Fruit fly (Drosophila melanogaster) whole organism, wandering third instar larva: ENCODE results near the gene Trm7-32.

Experiments used
- Abd-B ChIP-seq: fragments of >200 bp; optimal IDR thresholded peaks from 2 replicates; lab custom pipeline; 2017; ENCODE audit warnings: missing biosample characterization, missing genetic modification characterization
- CG32264 ChIP-seq: fragments of 200-800 bp; sonication (Bioruptor generic); optimal IDR thresholded peaks from 2 replicates; lab custom pipeline; 2016; ENCODE audit warnings: missing biosample characterization, missing genetic modification characterization
- CG9705 ChIP-seq: fragments of 200-800 bp; sonication (Bioruptor generic); optimal IDR thresholded peaks from 2 replicates; lab custom pipeline; 2018; ENCODE audit warnings: missing biosample characterization, mild to moderate bottlenecking, missing genetic modification characterization
- CrebA ChIP-seq: fragments of 200-800 bp; sonication (Bioruptor generic); optimal IDR thresholded peaks from 2 replicates; lab custom pipeline; 2016; ENCODE audit warnings: missing biosample characterization, mild to moderate bottlenecking, missing genetic modification characterization, borderline replicate concordance
- Dfd ChIP-seq: fragments of >200 bp; optimal IDR thresholded peaks from 2 replicates; lab custom pipeline; 2017; ENCODE audit warnings: missing biosample characterization, missing genetic modification characterization
- Dif ChIP-seq: fragments of 200-275, 200-300 bp; sonication (Bioruptor generic); optimal IDR thresholded peaks from 2 replicates; lab custom pipeline; 2018; ENCODE audit warnings: missing biosample characterization, missing genetic modification characterization; ENCODE audit not compliant: partially characterized antibody
- GATAd ChIP-seq: sonication (Bioruptor generic); optimal IDR thresholded peaks from 2 replicates; lab custom pipeline; 2016; ENCODE audit warnings: missing biosample characterization, missing genetic modification characterization
- HLH106 ChIP-seq: fragments of 200-800 bp; optimal IDR thresholded peaks from 3 replicates; lab custom pipeline; 2019; ENCODE audit warnings: missing biosample characterization, mild to moderate bottlenecking, missing genetic modification characterization, moderate library complexity
- Hnf4 ChIP-seq: fragments of 200-800 bp; sonication (Bioruptor generic); optimal IDR thresholded peaks from 2 replicates; lab custom pipeline; 2016; ENCODE audit warnings: missing biosample characterization, mild to moderate bottlenecking, missing genetic modification characterization
- Hr78 ChIP-seq: fragments of >200 bp; optimal IDR thresholded peaks from 2 replicates; lab custom pipeline; 2017; ENCODE audit warnings: missing biosample characterization, missing genetic modification characterization
- Hr83 ChIP-seq: fragments of 200-300 bp; sonication (Bioruptor generic); optimal IDR thresholded peaks from 2 replicates; lab custom pipeline; 2016; ENCODE audit warnings: missing biosample characterization, mild to moderate bottlenecking, missing genetic modification characterization, moderate library complexity; ENCODE audit not compliant: poor library complexity, severe bottlenecking
- Jra ChIP-seq: sonication (Bioruptor generic); optimal IDR thresholded peaks from 2 replicates; lab custom pipeline; 2016; ENCODE audit warnings: missing biosample characterization, missing genetic modification characterization
- Mio ChIP-seq: sonication (Bioruptor generic); optimal IDR thresholded peaks from 2 replicates; lab custom pipeline; 2016; ENCODE audit warnings: missing biosample characterization, missing genetic modification characterization
- Myc ChIP-seq: fragments of >200 bp; optimal IDR thresholded peaks from 2 replicates; lab custom pipeline; 2017
- N ChIP-seq: fragments of >200 bp; optimal IDR thresholded peaks from 2 replicates; lab custom pipeline; 2018; ENCODE audit warnings: missing biosample characterization, missing external identifiers, missing genetic modification characterization
- OdsH ChIP-seq: fragments of 200-800 bp; sonication (Bioruptor generic); optimal IDR thresholded peaks from 2 replicates; lab custom pipeline; 2016; ENCODE audit warnings: missing biosample characterization, mild to moderate bottlenecking, missing genetic modification characterization
- Rel ChIP-seq, 2 experiments: fragments of 200-800 bp; sonication (Bioruptor generic) in 1 of 2; optimal IDR thresholded peaks; 2 replicates in 1 of 2; 3 replicates in 1 of 2; lab custom pipeline; 2016 to 2019; ENCODE audit warnings: mild to moderate bottlenecking in 2 of 2, missing biosample characterization in 2 of 2, missing genetic modification characterization in 2 of 2, moderate library complexity in 1 of 2
- Sp1 ChIP-seq: fragments of 200-800 bp; sonication (Bioruptor generic); optimal IDR thresholded peaks from 3 replicates; lab custom pipeline; 2019; ENCODE audit warnings: missing biosample characterization, mild to moderate bottlenecking, missing genetic modification characterization, moderate library complexity
- Vsx2 ChIP-seq: fragments of 200-300, 225-300 bp; sonication (Bioruptor generic); optimal IDR thresholded peaks from 2 replicates; lab custom pipeline; 2018; ENCODE audit warnings: missing biosample characterization, missing genetic modification characterization; ENCODE audit not compliant: partially characterized antibody
- br ChIP-seq: fragments of 200-800 bp; sonication (Bioruptor generic); optimal IDR thresholded peaks from 2 replicates; lab custom pipeline; 2016; ENCODE audit warnings: missing biosample characterization, missing genetic modification characterization
- brk ChIP-seq: fragments of 200-800 bp; sonication (Bioruptor generic); optimal IDR thresholded peaks from 2 replicates; lab custom pipeline; 2016; ENCODE audit warnings: missing biosample characterization, mild to moderate bottlenecking, missing genetic modification characterization
- dl ChIP-seq, 2 experiments: fragments of 175-275, 200-275 bp in 1 of 2; fragments of 200-275 bp in 1 of 2; sonication (Bioruptor generic); optimal IDR thresholded peaks; lab custom pipeline; 2018; ENCODE audit warnings: mild to moderate bottlenecking in 2 of 2, missing biosample characterization in 2 of 2, missing genetic modification characterization in 2 of 2, moderate library complexity in 2 of 2; ENCODE audit not compliant: partially characterized antibody in 2 of 2, insufficient read depth in 1 of 2
- dmrt93B ChIP-seq: fragments of 200-800 bp; sonication (Bioruptor generic); optimal IDR thresholded peaks from 2 replicates; lab custom pipeline; 2018; ENCODE audit warnings: missing biosample characterization, mild to moderate bottlenecking, missing genetic modification characterization
- dsf ChIP-seq: sonication (Bioruptor generic); optimal IDR thresholded peaks from 2 replicates; lab custom pipeline; 2016; ENCODE audit warnings: missing biosample characterization, missing genetic modification characterization, borderline replicate concordance
- ey ChIP-seq: fragments of 200-800 bp; sonication (Bioruptor generic); optimal IDR thresholded peaks from 2 replicates; lab custom pipeline; 2016; ENCODE audit warnings: missing biosample characterization, missing genetic modification characterization
- foxo ChIP-seq, 2 experiments: fragments of 200-800 bp; sonication (Bioruptor generic); optimal IDR thresholded peaks; 2 replicates in 1 of 2; 3 replicates in 1 of 2; lab custom pipeline; 2016 to 2017; ENCODE audit warnings: missing biosample characterization in 2 of 2, missing genetic modification characterization in 2 of 2
- fru ChIP-seq: fragments of 200-800 bp; sonication (Bioruptor generic); optimal IDR thresholded peaks from 3 replicates; lab custom pipeline; 2016; ENCODE audit warnings: missing biosample characterization, mild to moderate bottlenecking, missing genetic modification characterization
- h ChIP-seq: fragments of 200-800 bp; sonication (Bioruptor generic); optimal IDR thresholded peaks from 3 replicates; lab custom pipeline; 2016; ENCODE audit warnings: missing biosample characterization, mild to moderate bottlenecking, missing genetic modification characterization
- jim ChIP-seq: fragments of 175-275, 200-325 bp; sonication (Bioruptor generic); optimal IDR thresholded peaks from 2 replicates; lab custom pipeline; 2016; ENCODE audit warnings: missing biosample characterization, mild to moderate bottlenecking, missing genetic modification characterization
- lola ChIP-seq: fragments of >200 bp; optimal IDR thresholded peaks from 2 replicates; lab custom pipeline; 2017; ENCODE audit warnings: missing biosample characterization, missing genetic modification characterization
- pan ChIP-seq: fragments of >200 bp; optimal IDR thresholded peaks from 2 replicates; lab custom pipeline; 2017
- psq ChIP-seq: fragments of 200-800 bp; sonication (Bioruptor generic); optimal IDR thresholded peaks from 3 replicates; lab custom pipeline; 2017; ENCODE audit warnings: missing biosample characterization, mild to moderate bottlenecking, missing genetic modification characterization, moderate library complexity
- rgr ChIP-seq: fragments of 200-800 bp; sonication (Bioruptor generic); optimal IDR thresholded peaks from 3 replicates; lab custom pipeline; 2016; ENCODE audit warnings: missing biosample characterization, mild to moderate bottlenecking, missing genetic modification characterization
- sage ChIP-seq: fragments of 200-800 bp; sonication (Bioruptor generic); optimal IDR thresholded peaks from 2 replicates; lab custom pipeline; 2016; ENCODE audit warnings: missing biosample characterization, mild to moderate bottlenecking, missing genetic modification characterization
- sv ChIP-seq: fragments of 200-800 bp; sonication (Bioruptor generic); optimal IDR thresholded peaks from 3 replicates; lab custom pipeline; 2016; ENCODE audit warnings: missing biosample characterization, missing genetic modification characterization
- tai ChIP-seq: sonication (Bioruptor generic); optimal IDR thresholded peaks from 2 replicates; lab custom pipeline; 2016; ENCODE audit warnings: missing biosample characterization, missing genetic modification characterization
- usp ChIP-seq: fragments of >200 bp; optimal IDR thresholded peaks from 2 replicates; lab custom pipeline; 2017; ENCODE audit warnings: missing biosample characterization, missing genetic modification characterization
- woc ChIP-seq: sonication (Bioruptor generic); optimal IDR thresholded peaks from 2 replicates; lab custom pipeline; 2016; ENCODE audit warnings: missing biosample characterization, mild to moderate bottlenecking, missing genetic modification characterization

Gene Trm7-32

dm6 chr3R:17079859-17080255 lies 39.4 kb downstream of the Trm7-32 start, which contains the start of the genes Keap1 and kuk (continued):
- TF ChIP-seq dmrt93B (GFP tag; lab: Kevin White, UChicago) = peak; percentile 36

dm6 chr3R:17080666-17081358 lies 40.3 kb downstream of the Trm7-32 start:
- TF ChIP-seq OdsH (GFP tag; lab: Kevin White, UChicago) (peak; percentile 92), pan (lab: Kevin White, UChicago) (no peak), sv (GFP tag; lab: Kevin White, UChicago) (peak; percentile 92), foxo (GFP tag; optimal IDR thresholded peaks at IDR 0.05; lab: Kevin White, UChicago) (peak; percentile 83 to 94), Hr83 (GFP tag; lab: Kevin White, UChicago) (no peak), Vsx2 (GFP tag; lab: Kevin White, UChicago) (no peak), h (peak; percentile 93), ey (GFP tag; lab: Kevin White, UChicago) (peak; percentile 88), woc (peak; percentile 76), Jra (GFP tag; lab: Kevin White, UChicago) (peak; percentile 74), lola (GFP tag; lab: Kevin White, UChicago) (no peak), Dif (GFP tag; lab: Kevin White, UChicago) (no peak), br (peak; percentile 93), GATAd (GFP tag; lab: Kevin White, UChicago) (peak; percentile 30), CrebA (GFP tag; lab: Kevin White, UChicago) (no peak), psq (GFP tag; lab: Kevin White, UChicago) (peak; percentile 89), Hnf4 (peak; percentile 86), CG9705 (GFP tag; lab: Kevin White, UChicago) (peak; percentile 86), Myc (lab: Kevin White, UChicago) (no peak), fru (peak; percentile 94), rgr (GFP tag; lab: Kevin White, UChicago) (peak; percentile 94), tai (GFP tag; lab: Kevin White, UChicago) (no peak), CG32264 (GFP tag; lab: Kevin White, UChicago) (peak; percentile 79), brk (no peak), dsf (GFP tag; lab: Kevin White, UChicago) (peak; percentile 59), dl (GFP tag; optimal IDR thresholded peaks at IDR 0.05; lab: Kevin White, UChicago; ENCODE audit: insufficient read depth in 1 of 2, partially characterized antibody in 2 of 2) (no peak), sage (GFP tag; lab: Kevin White, UChicago) (peak; percentile 92), N (GFP tag; lab: Kevin White, UChicago) (no peak), dmrt93B (GFP tag; lab: Kevin White, UChicago) (peak; percentile 90), Dfd (GFP tag; lab: Kevin White, UChicago) (no peak), Rel (GFP tag; optimal IDR thresholded peaks at IDR 0.05; lab: Kevin White, UChicago) (peak; percentile 83), Rel (tag; optimal IDR thresholded peaks at IDR 0.05; lab: Kevin White, UChicago) (peak; percentile 54), usp (GFP tag; lab: Kevin White, UChicago) (no peak), Mio (GFP tag; lab: Kevin White, UChicago) (peak; percentile 46), jim (GFP tag; lab: Kevin White, UChicago) (no peak), Abd-B (GFP tag; lab: Kevin White, UChicago) (no peak), HLH106 (tag; lab: Kevin White, UChicago) (peak; percentile 94), Hr78 (GFP tag; lab: Kevin White, UChicago) (no peak), Sp1 (GFP tag; lab: Kevin White, UChicago) (peak; percentile 97)
